Fruit fly (Drosophila melanogaster): Measurements from ENCODE around the gene Top2.

The Top2 gene

DNA sequence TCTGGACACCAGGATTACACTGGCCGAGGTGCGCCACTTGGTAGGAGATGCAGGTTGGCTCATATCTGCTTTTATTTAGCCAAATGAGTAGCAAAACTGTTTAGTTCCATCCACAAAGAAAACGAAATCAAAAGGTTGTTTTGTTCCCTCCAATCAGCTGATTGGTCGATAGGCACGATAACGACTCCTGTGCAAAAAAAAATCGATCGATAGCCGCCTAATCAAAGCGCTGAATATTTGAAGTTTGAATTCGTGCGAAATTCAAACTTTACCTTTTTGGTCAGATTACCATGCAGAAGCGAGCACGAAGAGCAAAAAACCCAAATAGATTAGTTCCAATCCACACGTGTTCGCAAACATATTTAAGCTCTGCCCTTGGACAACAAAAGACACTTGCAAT is 31.2 kb upstream of the Top2 start, which contains the start of the genes CG10195 and CG13084 (continued):
- 0 out of 2 replicates have a peak, but pooled peaks have one; percentile 54 for TF ChIP-seq tna (GFP tag; IDR thresholded peaks at IDR 0.05; ENCODE audit: partially characterized antibody)
- no peak for TF ChIP-seq CG17568 (GFP tag; optimal IDR thresholded peaks at IDR 0.05)
- peak; percentile 3 for TF ChIP-seq kah (GFP tag; optimal IDR thresholded peaks at IDR 0.05)
- no peak for TF ChIP-seq gcm2 (GFP tag; optimal IDR thresholded peaks at IDR 0.05)
- no peak for TF ChIP-seq wor (GFP tag; IDR thresholded peaks at IDR 0.05)

DNA sequence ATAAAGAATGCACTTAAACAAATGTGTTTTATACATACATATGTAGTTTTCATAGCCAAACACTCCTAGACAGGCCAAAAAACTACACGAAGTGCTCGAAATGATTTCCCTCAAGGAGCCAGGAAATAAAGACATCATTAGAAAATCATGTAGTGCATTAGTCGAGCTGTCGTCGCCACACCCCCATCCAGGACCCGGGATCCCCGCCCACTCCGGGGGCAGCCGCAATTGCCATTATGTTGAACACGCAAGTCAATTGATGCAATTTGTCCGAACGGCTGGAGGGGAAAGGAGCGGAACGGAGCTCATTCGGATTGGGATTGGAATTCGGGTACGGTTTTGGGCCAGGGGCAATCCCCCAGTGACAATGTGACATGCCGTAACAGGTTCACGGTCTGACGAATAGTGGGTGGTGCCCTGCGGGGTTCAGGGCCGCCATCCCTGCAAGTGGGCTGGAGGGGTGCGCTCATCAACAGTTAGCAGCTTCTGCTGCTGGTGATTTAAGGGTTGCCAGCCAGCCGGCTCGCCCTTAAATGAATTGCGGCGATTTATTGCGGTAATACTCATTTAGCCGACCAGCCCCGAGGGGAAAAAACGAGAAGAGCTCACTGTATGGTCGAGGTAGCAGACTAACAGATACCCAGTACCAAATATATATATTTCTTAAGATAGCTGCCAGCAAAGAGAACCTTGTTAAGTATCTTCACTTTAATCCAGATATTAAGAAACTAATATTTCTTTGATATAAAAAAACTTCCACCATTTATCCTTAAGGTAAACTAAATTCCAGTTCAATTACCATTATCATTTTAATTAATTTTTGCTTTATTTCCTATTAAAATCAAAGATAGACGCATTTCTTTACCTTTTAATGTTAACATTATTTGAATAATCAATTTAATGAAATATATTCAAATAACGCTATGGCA is 27.4 kb upstream of the Top2 start:
- TF ChIP-seq D19B (GFP tag; optimal IDR thresholded peaks at IDR 0.05) (peak; percentile 48), zfh2 (GFP tag; optimal IDR thresholded peaks at IDR 0.05) (no peak), NfI (GFP tag; optimal IDR thresholded peaks at IDR 0.05) (no peak), crol (GFP tag; IDR thresholded peaks at IDR 0.05) (peak; percentile 74), ab (GFP tag; optimal IDR thresholded peaks at IDR 0.05) (no peak), HmgZ (tag; optimal IDR thresholded peaks at IDR 0.05) (no peak), run (tag; optimal IDR thresholded peaks at IDR 0.05) (peak; percentile 30), CG10979 (tag; optimal IDR thresholded peaks at IDR 0.05) (peak; percentile 8), sna (GFP tag; IDR thresholded peaks at IDR 0.05; ENCODE audit: partially characterized antibody) (0 out of 2 replicates have a peak, but pooled peaks have one; percentile 27), E2f1 (GFP tag; IDR thresholded peaks at IDR 0.05) (no peak), CG6791 (GFP tag; IDR thresholded peaks at IDR 0.05; ENCODE audit: partially characterized antibody) (peak; percentile 67), sens (GFP tag) (peak; percentile 67), bbx (GFP tag; IDR thresholded peaks at IDR 0.05; ENCODE audit: partially characterized antibody) (peak; percentile 23; the same call in 1 of the 2 replicates), CG18262 (tag; optimal IDR thresholded peaks at IDR 0.05) (peak; percentile 53), lilli (GFP tag; optimal IDR thresholded peaks at IDR 0.05) (no peak), scrt (GFP tag; optimal IDR thresholded peaks at IDR 0.05) (peak; percentile 28), CG8359 (GFP tag; optimal IDR thresholded peaks at IDR 0.05; ENCODE audit: borderline replicate concordance) (no peak), CG14667 (GFP tag; IDR thresholded peaks at IDR 0.05) (no peak), CG14860 (GFP tag; IDR thresholded peaks at IDR 0.05; ENCODE audit: partially characterized antibody) (0 out of 3 replicates have a peak, but pooled peaks have one; percentile 32), nmo (GFP tag; optimal IDR thresholded peaks at IDR 0.05) (peak; percentile 32), CG13894 (tag; optimal IDR thresholded peaks at IDR 0.05) (no peak), bsh (GFP tag; optimal IDR thresholded peaks at IDR 0.05) (peak in 1 of 2 experiments; percentile 23), Hr39 (optimal IDR thresholded peaks at IDR 0.05) (peak; percentile 68), D19A (tag; optimal IDR thresholded peaks at IDR 0.05) (peak; percentile 4), dysf (GFP tag; IDR thresholded peaks at IDR 0.05) (0 out of 3 replicates have a peak, but pooled peaks have one; percentile 29), Opbp (GFP tag; IDR thresholded peaks at IDR 0.05; ENCODE audit: partially characterized antibody) (0 out of 3 replicates have a peak, but pooled peaks have one; percentile 20), Antp (GFP tag; optimal IDR thresholded peaks at IDR 0.05) (no peak), sr (GFP tag; IDR thresholded peaks at IDR 0.05) (no peak), chinmo (GFP tag; IDR thresholded peaks at IDR 0.05; ENCODE audit: partially characterized antibody) (0 out of 4 replicates have a peak, but pooled peaks have one; percentile 15), HLH3B (GFP tag; IDR thresholded peaks at IDR 0.05) (no peak), CG11247 (GFP tag; IDR thresholded peaks at IDR 0.05) (0 out of 2 replicates have a peak, but pooled peaks have one; percentile 35), pros (GFP tag; optimal IDR thresholded peaks at IDR 0.05) (peak; percentile 26), dmrt11E (tag; optimal IDR thresholded peaks at IDR 0.05) (peak; percentile 15), nerfin-1 (tag; optimal IDR thresholded peaks at IDR 0.05) (peak; percentile 93), CG16813 (GFP tag; IDR thresholded peaks at IDR 0.05; ENCODE audit: partially characterized antibody) (peak; percentile 41; the same call in 1 of the 3 replicates), Dll (GFP tag; IDR thresholded peaks at IDR 0.05; ENCODE audit: partially characterized antibody) (0 out of 4 replicates have a peak, but pooled peaks have one; percentile 15), HLH4C (GFP tag; IDR thresholded peaks at IDR 0.05; ENCODE audit: partially characterized antibody) (peak; percentile 38; the same call in 1 of the 3 replicates), CG6272 (GFP tag; IDR thresholded peaks at IDR 0.05) (0 out of 2 replicates have a peak, but pooled peaks have one; percentile 28), nerfin-2 (GFP tag; IDR thresholded peaks at IDR 0.05; ENCODE audit: partially characterized antibody) (peak; percentile 43; the same call in 1 of the 2 replicates)

Measured in whole organism, embryonic.